Worm (Caenorhabditis elegans) whole organism, midembryonic: ENCODE data around the gene chtb-3.

ENCODE experiments used
- cog-1 ChIP-seq: sonication (generic microtip); optimal IDR thresholded peaks from 2 replicates; lab custom pipeline; 2016; ENCODE audit warnings: missing genetic modification characterization, missing compliant biosample characterization
- flt-1 ChIP-seq: fragments of 200-800 bp; sonication (Bioruptor generic); IDR thresholded peaks from 2 replicates; pipeline ENCODE4 v1.3.6; 2022; ENCODE audit warnings: missing genetic modification characterization, missing compliant biosample characterization
- klf-2 ChIP-seq: fragments of 200-800 bp; sonication (Bioruptor generic); conservative IDR thresholded peaks from 2 replicates; pipeline ENCODE4 v1.3.6; 2022; ENCODE audit warnings: missing genetic modification reagents, missing genetic modification characterization, missing compliant biosample characterization
- med-1 ChIP-seq: sonication (generic microtip); optimal IDR thresholded peaks from 2 replicates; lab custom pipeline; 2017; ENCODE audit warnings: missing genetic modification characterization, mild to moderate bottlenecking, missing compliant biosample characterization, antibody characterized with exemption, missing genetic modification reagents; ENCODE audit not compliant: insufficient read depth
- ref-1 ChIP-seq: fragments of 200-800 bp; sonication (Bioruptor generic); conservative IDR thresholded peaks from 2 replicates; pipeline ENCODE4 v1.3.6; 2022; ENCODE audit warnings: missing genetic modification reagents, missing genetic modification characterization, missing compliant biosample characterization
- tab-1 ChIP-seq: fragments of 200-800 bp; sonication (Bioruptor generic); IDR thresholded peaks from 2 replicates; pipeline ENCODE4 v1.3.6; 2022; ENCODE audit warnings: missing genetic modification characterization, missing compliant biosample characterization
- ztf-23 ChIP-seq: fragments of 200-800 bp; sonication (Bioruptor generic); IDR thresholded peaks from 2 replicates; pipeline ENCODE4 v1.3.6; 2022; ENCODE audit warnings: missing genetic modification reagents, missing genetic modification characterization, missing compliant biosample characterization
- ztf-29 ChIP-seq: fragments of 200-800 bp; sonication (Bioruptor generic); IDR thresholded peaks from 2 replicates; pipeline ENCODE4 v1.3.6; 2022; ENCODE audit warnings: missing genetic modification reagents, missing genetic modification characterization, missing compliant biosample characterization

DNA sequence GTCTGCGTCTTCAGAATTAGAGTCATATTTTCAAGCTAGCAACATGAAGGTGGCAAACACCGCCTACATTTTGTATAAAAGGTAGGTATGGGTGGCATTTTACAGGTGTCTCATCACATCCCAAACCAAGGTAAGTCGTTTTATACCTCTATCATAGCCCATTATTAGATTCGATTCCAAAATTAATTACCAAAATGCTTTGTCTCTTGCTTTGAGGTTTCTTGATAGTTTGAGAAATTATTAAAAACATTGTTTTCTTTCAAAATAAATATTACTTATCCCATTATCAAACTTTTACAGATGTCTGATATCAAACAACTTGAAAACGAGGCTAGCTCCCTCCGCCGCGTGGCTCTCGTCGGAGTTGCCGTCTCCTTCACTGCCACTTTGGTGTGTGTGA, 6.6 kb upstream of the chtb-3 start, which contains the start of gene col-168:
- TF ChIP-seq tab-1 (GFP tag; lab: Robert Waterston, UW) (no peak), ref-1 (no peak), flt-1 (GFP tag; lab: Robert Waterston, UW) (no peak), cog-1 (tag; lab: Kevin White, UChicago) (no peak), ztf-29 (GFP tag; lab: Robert Waterston, UW) (no peak), med-1 (GFP tag; lab: Kevin White, UChicago) (no peak), klf-2 (GFP tag; lab: Robert Waterston, UW) (no peak), ztf-23 (GFP tag; lab: Robert Waterston, UW) (no peak)
